Fruit fly (Drosophila melanogaster) whole organism, adult: ENCODE data around the gene HP1b.

ENCODE experiments used
- CG12768 ChIP-seq: fragments of 200-800 bp; sonication (Bioruptor generic); optimal IDR thresholded peaks from 2 replicates; lab custom pipeline; 2017; ENCODE audit warnings: missing biosample characterization, missing genetic modification characterization, mild to moderate bottlenecking, moderate library complexity, missing genetic modification reagents
- CG14711 ChIP-seq: fragments of 200-800 bp; sonication (Bioruptor generic); optimal IDR thresholded peaks from 2 replicates; lab custom pipeline; 2018; ENCODE audit warnings: missing biosample characterization, mild to moderate bottlenecking, missing genetic modification characterization, moderate library complexity
- Clk ChIP-seq: fragments of 200-800 bp; sonication (Bioruptor generic); optimal IDR thresholded peaks from 2 replicates; lab custom pipeline; 2017; ENCODE audit warnings: missing biosample characterization, missing genetic modification characterization
- Mnt ChIP-seq: fragments of 200-800 bp; sonication (Bioruptor generic); optimal IDR thresholded peaks from 2 replicates; lab custom pipeline; 2016; ENCODE audit warnings: missing biosample characterization, mild to moderate bottlenecking, missing genetic modification characterization
- cic ChIP-seq: fragments of 200-800 bp; sonication (Bioruptor generic); optimal IDR thresholded peaks from 2 replicates; lab custom pipeline; 2017; ENCODE audit warnings: missing biosample characterization, mild to moderate bottlenecking, missing genetic modification characterization, moderate library complexity
- ovo ChIP-seq: fragments of 200-800 bp; sonication (Bioruptor generic); optimal IDR thresholded peaks from 2 replicates; lab custom pipeline; 2016; ENCODE audit warnings: missing biosample characterization, missing genetic modification characterization

DNA sequence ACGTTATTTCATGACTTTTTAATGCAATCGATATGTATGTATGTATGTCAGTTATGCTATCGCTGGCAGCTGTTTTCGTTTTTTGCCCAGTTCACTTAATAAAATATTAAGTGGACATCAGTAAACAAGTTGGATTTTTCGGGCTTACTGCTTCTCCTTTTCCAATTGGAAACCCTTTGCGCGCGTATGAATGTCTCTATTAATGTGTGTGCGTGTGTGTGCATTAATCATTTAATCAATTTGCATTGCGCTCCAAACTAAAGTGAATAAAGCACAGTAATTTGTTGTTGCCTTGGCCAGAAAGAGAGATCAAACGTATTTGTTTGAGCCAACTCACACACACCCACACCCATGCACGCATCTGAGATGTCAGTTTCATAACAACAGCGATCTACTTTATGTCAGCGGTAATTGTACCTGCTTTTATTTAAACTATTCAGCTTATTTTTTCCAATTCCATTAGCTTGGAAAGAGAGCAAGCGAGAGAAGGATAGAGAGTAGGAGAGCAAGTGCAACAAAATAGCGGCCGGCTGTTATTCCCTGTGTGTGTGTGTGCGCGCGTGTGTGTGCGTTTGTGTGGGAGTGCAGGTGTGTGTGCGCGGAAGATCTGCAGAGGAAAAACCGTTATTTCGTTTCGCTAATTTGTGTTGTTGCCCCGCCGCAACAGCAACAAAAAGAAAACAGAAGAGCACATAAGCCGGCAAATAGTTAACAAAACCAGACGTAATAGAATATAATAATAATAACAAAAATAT is 29.5 kb downstream of the HP1b start:
- peak; percentile 72 for TF ChIP-seq ovo (GFP tag; lab: Kevin White, UChicago)
- TF ChIP-seq CG14711 (tag; lab: Kevin White, UChicago), result no peak
- no peak for TF ChIP-seq cic (GFP tag; lab: Kevin White, UChicago)
- no peak for TF ChIP-seq CG12768 (GFP tag; lab: Kevin White, UChicago)
- TF ChIP-seq Mnt, result no peak
- no peak for TF ChIP-seq Clk (GFP tag; lab: Kevin White, UChicago)
